Worm (Caenorhabditis elegans) whole organism, mixed stage, embryonic: ENCODE results near the gene fbxa-35.

ENCODE experiments used
- flh-1 ChIP-seq: fragments of 200-800 bp; sonication (Bioruptor generic); optimal IDR thresholded peaks from 2 replicates; lab custom pipeline; 2018; ENCODE audit warnings: mild to moderate bottlenecking, missing genetic modification characterization, moderate library complexity, missing compliant biosample characterization
- mep-1 ChIP-seq: fragments of 150-350 bp; optimal IDR thresholded peaks from 2 replicates; lab custom pipeline; 2017; ENCODE audit warnings: missing biosample characterization, missing genetic modification reagents, missing genetic modification characterization, inconsistent platforms
- nhr-2 ChIP-seq: fragments of 150-350 bp; optimal IDR thresholded peaks from 2 replicates; lab custom pipeline; 2014; ENCODE audit warnings: missing biosample characterization, missing genetic modification characterization
- nhr-237 ChIP-seq: fragments of 150-350 bp; optimal IDR thresholded peaks from 2 replicates; lab custom pipeline; 2014; ENCODE audit warnings: missing biosample characterization, missing genetic modification characterization
- nhr-28 ChIP-seq: fragments of 150-350 bp; optimal IDR thresholded peaks from 2 replicates; lab custom pipeline; 2014; ENCODE audit warnings: missing biosample characterization, missing genetic modification characterization
- pha-4 ChIP-seq: fragments of 150-350 bp; optimal IDR thresholded peaks from 2 replicates; lab custom pipeline; 2018; ENCODE audit warnings: missing biosample characterization, missing genetic modification reagents, missing genetic modification characterization
- sptf-1 ChIP-seq: sonication (generic microtip); optimal IDR thresholded peaks from 2 replicates; lab custom pipeline; 2017; ENCODE audit warnings: mild to moderate bottlenecking, missing genetic modification characterization, moderate library complexity, missing compliant biosample characterization
- ztf-11 ChIP-seq: fragments of 150-350 bp; optimal IDR thresholded peaks from 2 replicates; lab custom pipeline; 2014; ENCODE audit warnings: missing biosample characterization, missing genetic modification characterization

DNA sequence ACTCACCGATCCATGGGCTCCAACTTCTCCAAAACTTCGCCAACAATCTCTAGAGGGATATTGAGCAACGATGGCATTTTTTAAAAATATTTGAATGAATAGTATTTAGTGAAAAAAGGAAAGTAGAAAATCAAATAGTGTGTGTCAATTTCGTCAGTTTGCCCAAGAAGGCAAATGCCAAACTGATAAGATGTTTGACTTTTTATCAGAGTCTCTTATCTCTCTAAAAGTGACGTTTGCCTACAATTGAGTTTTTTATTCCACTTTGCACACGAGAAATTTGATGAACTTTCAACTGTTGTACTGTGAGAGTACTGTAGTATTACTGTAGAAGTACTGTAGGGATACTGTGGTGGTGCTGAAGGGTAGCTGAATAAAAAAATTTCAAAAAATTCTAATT lies 28.1 kb downstream of the fbxa-35 start:
- TF ChIP-seq mep-1 (tag; lab: Kevin White, UChicago) (no peak), nhr-237 (tag; lab: Kevin White, UChicago) (no peak), flh-1 (GFP tag; lab: Kevin White, UChicago) (no peak), pha-4 (tag; lab: Kevin White, UChicago) (no peak), ztf-11 (tag; lab: Kevin White, UChicago) (no peak), nhr-28 (tag; lab: Kevin White, UChicago) (no peak), sptf-1 (tag; lab: Kevin White, UChicago) (no peak), nhr-2 (tag; lab: Kevin White, UChicago) (no peak)
